Fruit fly (Drosophila melanogaster) whole organism, wandering third instar larva: ENCODE measurements around the gene CG4842.

Experiments
- Abd-B ChIP-seq: fragments of >200 bp; optimal IDR thresholded peaks from 2 replicates; lab custom pipeline; 2017; ENCODE audit warnings: missing biosample characterization, missing genetic modification characterization
- CG32264 ChIP-seq: fragments of 200-800 bp; sonication (Bioruptor generic); optimal IDR thresholded peaks from 2 replicates; lab custom pipeline; 2016; ENCODE audit warnings: missing biosample characterization, missing genetic modification characterization
- CG9705 ChIP-seq: fragments of 200-800 bp; sonication (Bioruptor generic); optimal IDR thresholded peaks from 2 replicates; lab custom pipeline; 2018; ENCODE audit warnings: missing biosample characterization, mild to moderate bottlenecking, missing genetic modification characterization
- CrebA ChIP-seq: fragments of 200-800 bp; sonication (Bioruptor generic); optimal IDR thresholded peaks from 2 replicates; lab custom pipeline; 2016; ENCODE audit warnings: missing biosample characterization, mild to moderate bottlenecking, missing genetic modification characterization, borderline replicate concordance
- Dfd ChIP-seq: fragments of >200 bp; optimal IDR thresholded peaks from 2 replicates; lab custom pipeline; 2017; ENCODE audit warnings: missing biosample characterization, missing genetic modification characterization
- Dif ChIP-seq: fragments of 200-275, 200-300 bp; sonication (Bioruptor generic); optimal IDR thresholded peaks from 2 replicates; lab custom pipeline; 2018; ENCODE audit warnings: missing biosample characterization, missing genetic modification characterization; ENCODE audit not compliant: partially characterized antibody
- GATAd ChIP-seq: sonication (Bioruptor generic); optimal IDR thresholded peaks from 2 replicates; lab custom pipeline; 2016; ENCODE audit warnings: missing biosample characterization, missing genetic modification characterization
- HLH106 ChIP-seq: fragments of 200-800 bp; optimal IDR thresholded peaks from 3 replicates; lab custom pipeline; 2019; ENCODE audit warnings: missing biosample characterization, mild to moderate bottlenecking, missing genetic modification characterization, moderate library complexity
- Hnf4 ChIP-seq: fragments of 200-800 bp; sonication (Bioruptor generic); optimal IDR thresholded peaks from 2 replicates; lab custom pipeline; 2016; ENCODE audit warnings: missing biosample characterization, mild to moderate bottlenecking, missing genetic modification characterization
- Hr78 ChIP-seq: fragments of >200 bp; optimal IDR thresholded peaks from 2 replicates; lab custom pipeline; 2017; ENCODE audit warnings: missing biosample characterization, missing genetic modification characterization
- Hr83 ChIP-seq: fragments of 200-300 bp; sonication (Bioruptor generic); optimal IDR thresholded peaks from 2 replicates; lab custom pipeline; 2016; ENCODE audit warnings: missing biosample characterization, mild to moderate bottlenecking, missing genetic modification characterization, moderate library complexity; ENCODE audit not compliant: poor library complexity, severe bottlenecking
- Jra ChIP-seq: sonication (Bioruptor generic); optimal IDR thresholded peaks from 2 replicates; lab custom pipeline; 2016; ENCODE audit warnings: missing biosample characterization, missing genetic modification characterization
- Mio ChIP-seq: sonication (Bioruptor generic); optimal IDR thresholded peaks from 2 replicates; lab custom pipeline; 2016; ENCODE audit warnings: missing biosample characterization, missing genetic modification characterization
- Myc ChIP-seq: fragments of >200 bp; optimal IDR thresholded peaks from 2 replicates; lab custom pipeline; 2017
- N ChIP-seq: fragments of >200 bp; optimal IDR thresholded peaks from 2 replicates; lab custom pipeline; 2018; ENCODE audit warnings: missing biosample characterization, missing external identifiers, missing genetic modification characterization
- OdsH ChIP-seq: fragments of 200-800 bp; sonication (Bioruptor generic); optimal IDR thresholded peaks from 2 replicates; lab custom pipeline; 2016; ENCODE audit warnings: missing biosample characterization, mild to moderate bottlenecking, missing genetic modification characterization
- Rel ChIP-seq, 2 experiments: fragments of 200-800 bp; sonication (Bioruptor generic) in 1 of 2; optimal IDR thresholded peaks; 2 replicates in 1 of 2; 3 replicates in 1 of 2; lab custom pipeline; 2016 to 2019; ENCODE audit warnings: mild to moderate bottlenecking in 2 of 2, missing biosample characterization in 2 of 2, missing genetic modification characterization in 2 of 2, moderate library complexity in 1 of 2
- Sp1 ChIP-seq: fragments of 200-800 bp; sonication (Bioruptor generic); optimal IDR thresholded peaks from 3 replicates; lab custom pipeline; 2019; ENCODE audit warnings: missing biosample characterization, mild to moderate bottlenecking, missing genetic modification characterization, moderate library complexity
- Vsx2 ChIP-seq: fragments of 200-300, 225-300 bp; sonication (Bioruptor generic); optimal IDR thresholded peaks from 2 replicates; lab custom pipeline; 2018; ENCODE audit warnings: missing biosample characterization, missing genetic modification characterization; ENCODE audit not compliant: partially characterized antibody
- br ChIP-seq: fragments of 200-800 bp; sonication (Bioruptor generic); optimal IDR thresholded peaks from 2 replicates; lab custom pipeline; 2016; ENCODE audit warnings: missing biosample characterization, missing genetic modification characterization
- brk ChIP-seq: fragments of 200-800 bp; sonication (Bioruptor generic); optimal IDR thresholded peaks from 2 replicates; lab custom pipeline; 2016; ENCODE audit warnings: missing biosample characterization, mild to moderate bottlenecking, missing genetic modification characterization
- dl ChIP-seq, 2 experiments: fragments of 175-275, 200-275 bp in 1 of 2; fragments of 200-275 bp in 1 of 2; sonication (Bioruptor generic); optimal IDR thresholded peaks; lab custom pipeline; 2018; ENCODE audit warnings: mild to moderate bottlenecking in 2 of 2, missing biosample characterization in 2 of 2, missing genetic modification characterization in 2 of 2, moderate library complexity in 2 of 2; ENCODE audit not compliant: partially characterized antibody in 2 of 2, insufficient read depth in 1 of 2
- dmrt93B ChIP-seq: fragments of 200-800 bp; sonication (Bioruptor generic); optimal IDR thresholded peaks from 2 replicates; lab custom pipeline; 2018; ENCODE audit warnings: missing biosample characterization, mild to moderate bottlenecking, missing genetic modification characterization
- dsf ChIP-seq: sonication (Bioruptor generic); optimal IDR thresholded peaks from 2 replicates; lab custom pipeline; 2016; ENCODE audit warnings: missing biosample characterization, missing genetic modification characterization, borderline replicate concordance
- ey ChIP-seq: fragments of 200-800 bp; sonication (Bioruptor generic); optimal IDR thresholded peaks from 2 replicates; lab custom pipeline; 2016; ENCODE audit warnings: missing biosample characterization, missing genetic modification characterization
- foxo ChIP-seq, 2 experiments: fragments of 200-800 bp; sonication (Bioruptor generic); optimal IDR thresholded peaks; 2 replicates in 1 of 2; 3 replicates in 1 of 2; lab custom pipeline; 2016 to 2017; ENCODE audit warnings: missing biosample characterization in 2 of 2, missing genetic modification characterization in 2 of 2
- fru ChIP-seq: fragments of 200-800 bp; sonication (Bioruptor generic); optimal IDR thresholded peaks from 3 replicates; lab custom pipeline; 2016; ENCODE audit warnings: missing biosample characterization, mild to moderate bottlenecking, missing genetic modification characterization
- h ChIP-seq: fragments of 200-800 bp; sonication (Bioruptor generic); optimal IDR thresholded peaks from 3 replicates; lab custom pipeline; 2016; ENCODE audit warnings: missing biosample characterization, mild to moderate bottlenecking, missing genetic modification characterization
- jim ChIP-seq: fragments of 175-275, 200-325 bp; sonication (Bioruptor generic); optimal IDR thresholded peaks from 2 replicates; lab custom pipeline; 2016; ENCODE audit warnings: missing biosample characterization, mild to moderate bottlenecking, missing genetic modification characterization
- lola ChIP-seq: fragments of >200 bp; optimal IDR thresholded peaks from 2 replicates; lab custom pipeline; 2017; ENCODE audit warnings: missing biosample characterization, missing genetic modification characterization
- pan ChIP-seq: fragments of >200 bp; optimal IDR thresholded peaks from 2 replicates; lab custom pipeline; 2017
- psq ChIP-seq: fragments of 200-800 bp; sonication (Bioruptor generic); optimal IDR thresholded peaks from 3 replicates; lab custom pipeline; 2017; ENCODE audit warnings: missing biosample characterization, mild to moderate bottlenecking, missing genetic modification characterization, moderate library complexity
- rgr ChIP-seq: fragments of 200-800 bp; sonication (Bioruptor generic); optimal IDR thresholded peaks from 3 replicates; lab custom pipeline; 2016; ENCODE audit warnings: missing biosample characterization, mild to moderate bottlenecking, missing genetic modification characterization
- sage ChIP-seq: fragments of 200-800 bp; sonication (Bioruptor generic); optimal IDR thresholded peaks from 2 replicates; lab custom pipeline; 2016; ENCODE audit warnings: missing biosample characterization, mild to moderate bottlenecking, missing genetic modification characterization
- sv ChIP-seq: fragments of 200-800 bp; sonication (Bioruptor generic); optimal IDR thresholded peaks from 3 replicates; lab custom pipeline; 2016; ENCODE audit warnings: missing biosample characterization, missing genetic modification characterization
- tai ChIP-seq: sonication (Bioruptor generic); optimal IDR thresholded peaks from 2 replicates; lab custom pipeline; 2016; ENCODE audit warnings: missing biosample characterization, missing genetic modification characterization
- usp ChIP-seq: fragments of >200 bp; optimal IDR thresholded peaks from 2 replicates; lab custom pipeline; 2017; ENCODE audit warnings: missing biosample characterization, missing genetic modification characterization
- woc ChIP-seq: sonication (Bioruptor generic); optimal IDR thresholded peaks from 2 replicates; lab custom pipeline; 2016; ENCODE audit warnings: missing biosample characterization, mild to moderate bottlenecking, missing genetic modification characterization

Gene CG4842

dm6 chr3L:16410234-16411119, 42.3 kb downstream of the CG4842 start (continued):
- TF ChIP-seq CrebA (GFP tag; lab: Kevin White, UChicago) (no peak), rgr (GFP tag; lab: Kevin White, UChicago) (peak; percentile 83)

dm6 chr3L:16411566-16411965, 43.4 kb downstream of the CG4842 start, which contains the start of gene fax:
fax (minus strand) TSS chr3L:16411828.
- TF ChIP-seq dl (GFP tag; optimal IDR thresholded peaks at IDR 0.05; lab: Kevin White, UChicago; ENCODE audit: insufficient read depth in 1 of 2, partially characterized antibody in 2 of 2) (peak; percentile 7 to 25), Jra (GFP tag; lab: Kevin White, UChicago) (no peak), Myc (lab: Kevin White, UChicago) (no peak), h (GFP tag; lab: Kevin White, UChicago) (peak; percentile 31), rgr (GFP tag; lab: Kevin White, UChicago) (peak; percentile 93), sv (GFP tag; lab: Kevin White, UChicago) (no peak), Rel (GFP tag; optimal IDR thresholded peaks at IDR 0.05; lab: Kevin White, UChicago) (peak; percentile 22), Rel (tag; optimal IDR thresholded peaks at IDR 0.05; lab: Kevin White, UChicago) (peak; percentile 54), usp (GFP tag; lab: Kevin White, UChicago) (no peak), tai (no peak), GATAd (GFP tag; lab: Kevin White, UChicago) (no peak), brk (GFP tag; lab: Kevin White, UChicago) (no peak), dmrt93B (GFP tag; lab: Kevin White, UChicago) (no peak), N (GFP tag; lab: Kevin White, UChicago) (no peak), jim (no peak), Hr78 (no peak), pan (lab: Kevin White, UChicago) (no peak), sage (GFP tag; lab: Kevin White, UChicago) (peak; percentile 37), lola (GFP tag; lab: Kevin White, UChicago) (no peak), HLH106 (tag; lab: Kevin White, UChicago) (no peak), Hr83 (peak; percentile 79), psq (GFP tag; lab: Kevin White, UChicago) (peak; percentile 31), woc (GFP tag; lab: Kevin White, UChicago) (no peak), fru (peak; percentile 4), br (GFP tag; lab: Kevin White, UChicago) (peak; percentile 54), Mio (GFP tag; lab: Kevin White, UChicago) (no peak), Hnf4 (no peak), CG9705 (GFP tag; lab: Kevin White, UChicago) (peak; percentile 39), OdsH (peak; percentile 44), Dif (peak; percentile 81), CG32264 (no peak), ey (GFP tag; lab: Kevin White, UChicago) (peak; percentile 7), Vsx2 (GFP tag; lab: Kevin White, UChicago) (peak; percentile 84), dsf (GFP tag; lab: Kevin White, UChicago) (no peak), Abd-B (GFP tag; lab: Kevin White, UChicago) (no peak), foxo (GFP tag; optimal IDR thresholded peaks at IDR 0.05; lab: Kevin White, UChicago) (peak in 1 of 2 experiments; percentile 19), Sp1 (peak; percentile 73), CrebA (GFP tag; lab: Kevin White, UChicago) (no peak), Dfd (GFP tag; lab: Kevin White, UChicago) (no peak)
- TF ChIP-seq, all 38 proteins: peak for 16
